Worm (Caenorhabditis elegans) whole organism, early embryonic: ENCODE results near the gene Y4C6B.4.

Experiments used
- B0310.2 ChIP-seq: sonication (generic microtip); optimal IDR thresholded peaks from 2 replicates; lab custom pipeline; 2016; ENCODE audit warnings: mild to moderate bottlenecking, missing genetic modification characterization, missing compliant biosample characterization
- F13C5.2 ChIP-seq: sonication (generic microtip); optimal IDR thresholded peaks from 2 replicates; lab custom pipeline; 2017; ENCODE audit warnings: mild to moderate bottlenecking, missing genetic modification characterization, inconsistent platforms, missing compliant biosample characterization
- aly-1 ChIP-seq: sonication (generic microtip); optimal IDR thresholded peaks from 2 replicates; lab custom pipeline; 2016; ENCODE audit warnings: missing genetic modification characterization, missing compliant biosample characterization
- ama-1 ChIP-seq: fragments of 150-350 bp; optimal IDR thresholded peaks from 2 replicates; lab custom pipeline; 2014
- ceh-13 ChIP-seq: fragments of 200-800 bp; sonication (Bioruptor generic); optimal IDR thresholded peaks from 2 replicates; lab custom pipeline; 2018; ENCODE audit warnings: mild to moderate bottlenecking, missing genetic modification characterization, missing compliant biosample characterization
- ceh-36 ChIP-seq: sonication (generic microtip); optimal IDR thresholded peaks from 2 replicates; lab custom pipeline; 2016; ENCODE audit warnings: missing genetic modification characterization, inconsistent platforms, missing compliant biosample characterization
- ets-7 ChIP-seq: sonication (generic microtip); optimal IDR thresholded peaks from 2 replicates; lab custom pipeline; 2016; ENCODE audit warnings: missing genotype, missing genetic modification characterization, missing compliant biosample characterization
- flt-1 ChIP-seq: fragments of 200-800 bp; sonication (Bioruptor generic); IDR thresholded peaks from 2 replicates; pipeline ENCODE4 v1.3.6; 2022; ENCODE audit warnings: missing genetic modification characterization, missing compliant biosample characterization
- hmbx-1 ChIP-seq: sonication (generic microtip); optimal IDR thresholded peaks from 2 replicates; lab custom pipeline; 2016; ENCODE audit warnings: mild to moderate bottlenecking, missing genetic modification characterization, missing compliant biosample characterization
- hmg-4 ChIP-seq: fragments of 200-800 bp; sonication (Bioruptor generic); optimal IDR thresholded peaks from 2 replicates; lab custom pipeline; 2018; ENCODE audit warnings: mild to moderate bottlenecking, missing genetic modification characterization, missing compliant biosample characterization
- hnd-1 ChIP-seq: sonication (generic microtip); optimal IDR thresholded peaks from 2 replicates; lab custom pipeline; 2016; ENCODE audit warnings: missing genetic modification characterization, missing compliant biosample characterization
- pes-1 ChIP-seq: fragments of 200-800 bp; sonication (Bioruptor generic); IDR thresholded peaks from 2 replicates; pipeline ENCODE4 v1.3.6; 2022; ENCODE audit warnings: missing genetic modification reagents, missing genetic modification characterization, missing compliant biosample characterization
- scrt-1 ChIP-seq: fragments of 200-800 bp; sonication (Bioruptor generic); IDR thresholded peaks from 2 replicates; pipeline ENCODE4 v1.3.6; 2022; ENCODE audit warnings: missing genetic modification characterization, missing compliant biosample characterization
- sea-1 ChIP-seq: fragments of 200-800 bp; sonication (Bioruptor generic); conservative IDR thresholded peaks from 2 replicates; pipeline ENCODE4 v1.3.6; 2022; ENCODE audit warnings: missing genetic modification characterization, missing compliant biosample characterization
- tbx-11 ChIP-seq: fragments of 200-800 bp; sonication (Bioruptor generic); IDR thresholded peaks from 2 replicates; pipeline ENCODE4 v1.3.6; 2022; ENCODE audit warnings: missing genetic modification characterization, missing compliant biosample characterization
- tbx-37 ChIP-seq: fragments of 200-800 bp; sonication (Bioruptor generic); conservative IDR thresholded peaks from 2 replicates; pipeline ENCODE4 v1.3.6; 2022; ENCODE audit warnings: missing genetic modification reagents, missing genetic modification characterization, missing compliant biosample characterization
- tra-4 ChIP-seq: sonication (generic microtip); optimal IDR thresholded peaks from 2 replicates; lab custom pipeline; 2017; ENCODE audit warnings: missing genetic modification characterization, missing compliant biosample characterization

Gene Y4C6B.4

DNA sequence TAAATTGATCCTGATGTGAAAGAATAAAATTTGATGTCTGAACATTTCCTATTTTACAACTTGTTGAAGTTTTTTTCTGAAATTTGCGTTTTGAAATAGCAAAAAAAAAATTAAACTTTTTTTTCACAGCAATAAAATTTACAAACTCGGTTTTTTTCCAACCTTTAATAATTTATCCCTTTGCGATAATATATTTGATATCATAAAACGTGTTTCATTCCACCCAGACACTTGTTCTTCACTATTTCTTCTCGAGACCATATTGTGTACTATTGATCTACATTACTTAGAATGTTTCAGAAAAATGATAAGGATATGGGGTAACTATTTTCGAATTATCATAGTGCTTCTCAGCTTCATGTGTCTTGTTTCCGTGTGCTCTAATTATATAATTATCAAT is at the start of gene Y4C6B.4:
Gene Y4C6B.4, plus strand, starts transcription at position 301 of the 400 bp plus-strand sequence.
- TF ChIP-seq tra-4 (tag; lab: Kevin White, UChicago), result no peak
- no peak for TF ChIP-seq tbx-11 (GFP tag; lab: Robert Waterston, UW)
- no peak for TF ChIP-seq F13C5.2
- TF ChIP-seq ceh-13, result no peak
- no peak for TF ChIP-seq ceh-36
- TF ChIP-seq tbx-37 (GFP tag; lab: Robert Waterston, UW), result no peak
- TF ChIP-seq B0310.2 (tag; lab: Kevin White, UChicago), result no peak
- no peak for TF ChIP-seq sea-1 (GFP tag; lab: Robert Waterston, UW)
- no peak for TF ChIP-seq ama-1 (lab: Kevin White, UChicago)
- TF ChIP-seq flt-1 (GFP tag; lab: Robert Waterston, UW), result no peak
- TF ChIP-seq pes-1 (GFP tag; lab: Robert Waterston, UW), result no peak
- no peak for TF ChIP-seq scrt-1
- no peak for TF ChIP-seq hnd-1 (tag; lab: Kevin White, UChicago)
- TF ChIP-seq aly-1, result no peak
- no peak for TF ChIP-seq hmbx-1
- no peak for TF ChIP-seq hmg-4
- TF ChIP-seq ets-7 (tag; lab: Kevin White, UChicago), result no peak

DNA sequence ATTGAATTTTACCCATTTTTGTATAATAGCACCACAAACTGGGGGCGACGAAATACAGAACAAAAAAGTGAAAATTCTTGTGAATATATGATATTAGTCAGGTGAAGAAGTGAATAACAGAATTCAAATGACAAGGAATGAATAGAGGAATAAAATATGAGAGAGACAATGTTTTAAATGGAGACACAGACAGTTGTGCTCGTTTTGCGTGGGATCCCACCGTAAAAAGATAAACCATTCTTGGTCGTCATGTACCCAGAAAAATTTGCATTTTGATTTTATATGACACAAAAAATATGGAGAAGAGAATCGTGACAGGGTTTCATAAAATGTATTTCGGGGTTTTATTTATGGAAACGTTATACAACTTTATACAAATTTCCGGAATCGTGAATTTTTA is 48.5 kb upstream of the Y4C6B.4 start, which contains the start of gene F36H12.17:
Gene F36H12.17, minus strand, starts transcription at position 101 of the 400 bp plus-strand sequence.
- TF ChIP-seq ets-7 (tag; lab: Kevin White, UChicago), result no peak
- TF ChIP-seq ceh-13, result no peak
- TF ChIP-seq tbx-37 (GFP tag; lab: Robert Waterston, UW), result no peak
- no peak for TF ChIP-seq B0310.2 (tag; lab: Kevin White, UChicago)
- TF ChIP-seq tra-4 (tag; lab: Kevin White, UChicago), result no peak
- no peak for TF ChIP-seq hmbx-1

DNA sequence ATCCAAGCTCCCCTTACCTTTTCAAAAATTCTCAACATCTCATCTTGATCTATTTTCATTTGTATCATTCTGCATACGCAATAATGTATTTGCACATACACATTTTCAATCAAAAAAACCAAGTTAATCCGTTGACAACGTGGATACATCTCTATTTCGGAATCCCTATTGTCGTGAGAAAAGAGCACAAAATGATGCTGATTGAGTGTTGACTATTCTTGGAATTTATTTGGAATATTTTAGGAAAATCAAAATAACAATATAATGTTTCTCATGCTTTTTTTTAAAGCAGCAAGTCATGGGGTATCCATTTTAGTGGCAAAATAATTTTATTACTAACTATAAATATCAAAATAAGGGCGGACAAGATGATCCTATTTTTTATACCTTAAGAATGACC is 44.8 kb upstream of the Y4C6B.4 start:
- TF ChIP-seq hmbx-1, result no peak
- TF ChIP-seq hnd-1 (tag; lab: Kevin White, UChicago), result no peak
- TF ChIP-seq tra-4 (tag; lab: Kevin White, UChicago), result no peak
- TF ChIP-seq ceh-13, result no peak

DNA sequence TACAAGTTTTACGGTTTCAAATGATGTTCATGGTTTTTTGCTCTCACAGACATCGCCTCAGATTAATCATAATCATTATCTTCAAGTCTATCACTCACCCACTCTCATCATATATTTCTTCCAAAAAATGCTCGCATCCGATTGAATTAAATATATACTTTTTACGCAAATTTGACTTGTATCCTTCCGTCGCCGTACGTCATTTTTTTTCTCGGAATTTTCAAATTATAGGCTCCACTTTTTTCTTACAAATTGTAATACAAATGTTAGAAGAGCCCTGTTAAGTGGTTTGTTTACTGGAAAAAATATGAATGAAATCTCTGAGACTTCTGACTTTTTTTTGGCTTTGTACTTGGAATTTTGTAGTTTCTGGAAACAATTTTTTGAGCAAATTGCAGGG is 39.1 kb upstream of the Y4C6B.4 start:
- TF ChIP-seq tbx-11 (GFP tag; lab: Robert Waterston, UW) (no peak), ets-7 (tag; lab: Kevin White, UChicago) (no peak)

DNA sequence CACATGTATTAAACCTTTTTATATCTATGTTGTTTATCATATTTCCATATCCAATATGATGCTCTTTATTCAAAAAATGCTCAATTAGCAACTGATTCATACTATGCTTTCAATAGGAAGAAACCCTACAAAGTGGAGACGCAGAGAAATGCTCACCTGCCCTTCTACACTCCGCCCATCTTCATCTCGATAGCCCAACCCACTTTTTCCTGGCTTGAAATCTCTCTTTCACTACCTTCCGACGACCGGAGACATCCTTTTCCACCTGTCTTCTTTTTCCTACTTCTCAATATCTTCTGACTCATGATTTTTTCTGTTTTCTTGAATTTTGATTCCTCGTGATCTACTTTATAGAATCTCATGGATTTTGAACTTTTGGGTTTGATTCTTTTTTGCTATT is 37.3 kb upstream of the Y4C6B.4 start:
- no peak for TF ChIP-seq ceh-36

DNA sequence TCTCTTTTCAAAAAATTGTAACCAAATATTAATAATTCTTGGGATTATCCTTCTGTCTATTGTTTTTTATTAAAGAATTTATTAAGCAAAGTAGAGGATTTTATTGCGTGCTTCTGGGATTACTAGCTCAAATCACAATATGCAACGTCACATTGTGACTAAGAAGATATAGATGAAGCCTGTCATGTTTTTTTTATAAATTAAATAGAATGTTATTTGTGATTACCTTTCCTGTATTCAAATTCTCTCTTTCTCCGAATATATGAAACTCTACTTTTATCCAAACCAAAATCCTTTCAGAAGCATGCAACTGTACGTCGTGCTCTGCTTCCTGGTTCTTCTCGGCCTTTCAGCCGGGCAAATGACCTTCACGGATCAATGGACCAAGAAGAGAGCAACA is 35.7 kb upstream of the Y4C6B.4 start, which contains the start of gene nlp-47:
Gene nlp-47, plus strand, starts transcription at position 301 of the 400 bp plus-strand sequence.
- TF ChIP-seq tra-4 (tag; lab: Kevin White, UChicago) (no peak), ets-7 (tag; lab: Kevin White, UChicago) (no peak), ceh-36 (no peak), tbx-11 (GFP tag; lab: Robert Waterston, UW) (no peak), tbx-37 (GFP tag; lab: Robert Waterston, UW) (no peak), sea-1 (GFP tag; lab: Robert Waterston, UW) (no peak), B0310.2 (tag; lab: Kevin White, UChicago) (no peak), scrt-1 (no peak), aly-1 (no peak), pes-1 (GFP tag; lab: Robert Waterston, UW) (no peak)

DNA sequence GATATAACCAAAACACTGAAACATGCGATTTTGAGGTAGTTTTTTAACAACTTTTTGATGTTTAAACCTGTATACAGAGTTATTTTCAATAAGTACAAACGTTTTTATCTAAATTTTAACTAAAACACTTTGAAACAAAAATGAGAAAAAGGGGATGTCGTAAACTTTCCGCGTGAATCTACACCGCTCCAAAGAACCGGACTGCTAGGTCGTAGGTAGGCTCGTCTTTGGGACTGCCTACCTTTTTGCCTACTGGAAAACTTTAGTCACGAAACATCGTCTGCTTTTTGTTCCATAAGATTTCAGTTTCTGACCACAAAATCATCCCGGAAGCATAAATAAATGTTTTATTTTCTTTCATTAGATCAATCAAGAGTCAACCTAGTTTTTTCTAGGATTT is 35.0 kb upstream of the Y4C6B.4 start:
- TF ChIP-seq pes-1 (GFP tag; lab: Robert Waterston, UW) (no peak), tbx-37 (GFP tag; lab: Robert Waterston, UW) (no peak), ceh-13 (no peak), sea-1 (GFP tag; lab: Robert Waterston, UW) (no peak), ets-7 (tag; lab: Kevin White, UChicago) (no peak), tra-4 (tag; lab: Kevin White, UChicago) (no peak), B0310.2 (tag; lab: Kevin White, UChicago) (no peak), flt-1 (GFP tag; lab: Robert Waterston, UW) (no peak), ama-1 (lab: Kevin White, UChicago) (no peak), scrt-1 (no peak), hmg-4 (no peak), aly-1 (no peak), hnd-1 (tag; lab: Kevin White, UChicago) (no peak), hmbx-1 (no peak), tbx-11 (GFP tag; lab: Robert Waterston, UW) (no peak), F13C5.2 (no peak), ceh-36 (no peak)

DNA sequence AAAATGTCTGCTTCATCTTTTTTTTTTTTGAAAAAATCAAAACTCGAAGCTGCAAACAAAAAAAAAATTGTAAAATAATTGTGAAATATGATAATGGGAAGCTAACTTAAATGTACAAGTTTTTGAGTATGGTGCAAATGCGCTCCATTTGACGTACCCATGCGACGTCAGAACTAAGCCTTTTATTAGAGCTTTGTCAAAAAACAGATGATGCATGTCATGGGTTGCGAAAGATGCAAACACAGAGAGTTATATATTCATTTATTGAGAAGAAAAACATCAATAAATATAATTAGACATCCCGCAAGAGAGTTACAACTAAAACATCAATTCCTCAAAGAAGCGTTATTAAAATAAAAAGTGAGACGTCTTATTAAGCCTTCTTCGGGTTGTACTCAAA is 31.8 kb upstream of the Y4C6B.4 start:
- TF ChIP-seq B0310.2 (tag; lab: Kevin White, UChicago) (no peak), flt-1 (GFP tag; lab: Robert Waterston, UW) (no peak), ets-7 (tag; lab: Kevin White, UChicago) (no peak), tra-4 (tag; lab: Kevin White, UChicago) (no peak), pes-1 (GFP tag; lab: Robert Waterston, UW) (no peak), tbx-37 (GFP tag; lab: Robert Waterston, UW) (no peak), hmbx-1 (no peak), ceh-13 (no peak), ama-1 (lab: Kevin White, UChicago) (no peak), hmg-4 (no peak), scrt-1 (no peak), ceh-36 (no peak), sea-1 (GFP tag; lab: Robert Waterston, UW) (no peak), hnd-1 (tag; lab: Kevin White, UChicago) (no peak), aly-1 (no peak), F13C5.2 (no peak), tbx-11 (GFP tag; lab: Robert Waterston, UW) (no peak)
